Worm (Caenorhabditis elegans): ENCODE results near the gene ric-4.

Gene ric-4

DNA sequence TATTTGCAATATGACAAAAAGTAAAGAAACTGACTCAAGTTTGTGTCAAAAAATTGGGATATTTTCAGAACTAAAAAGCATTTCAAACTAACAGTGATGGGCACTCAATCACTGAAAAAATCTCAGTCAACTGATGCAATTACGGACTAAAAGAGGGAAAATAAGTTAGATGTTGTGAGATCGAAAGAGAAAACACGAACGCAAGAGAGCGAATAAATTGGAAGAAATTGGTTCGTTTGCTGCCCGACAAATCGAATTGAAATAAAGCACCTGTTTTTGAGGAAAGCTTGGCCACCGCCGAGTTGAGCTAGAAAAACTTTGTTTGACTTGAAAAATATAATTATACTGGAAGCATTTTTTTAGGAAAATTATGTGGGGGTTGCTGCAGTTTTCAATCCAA, 4.1 kb downstream of the ric-4 start:
- TF ChIP-seq ztf-22 (GFP tag; optimal IDR thresholded peaks at IDR 0.05) (no peak), ets-4 (GFP tag; optimal IDR thresholded peaks at IDR 0.05) (no peak), ceh-79 (tag; optimal IDR thresholded peaks at IDR 0.05) (no peak)

DNA sequence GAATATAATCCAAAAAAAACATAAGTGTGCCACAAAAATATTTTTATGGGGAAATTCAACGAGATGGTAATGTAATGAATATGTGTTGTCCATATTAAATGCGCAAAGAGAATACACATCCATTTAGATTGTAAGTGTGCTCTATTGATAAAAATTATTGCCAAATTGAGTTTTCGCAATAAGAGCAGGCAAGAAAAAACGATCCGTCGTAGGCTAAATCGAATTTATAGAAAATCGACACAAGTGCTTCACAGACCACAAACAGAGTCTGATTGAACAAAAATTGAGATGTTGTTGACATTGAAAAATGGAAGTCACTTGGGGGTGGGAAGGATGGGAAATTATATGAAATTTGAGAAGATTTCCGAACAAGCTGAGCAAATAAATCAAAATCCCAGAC, 5.1 kb downstream of the ric-4 start:
- TF ChIP-seq C17E4.6 (GFP tag; IDR thresholded peaks at IDR 0.05) (no peak), nfya-2 (GFP tag; IDR thresholded peaks at IDR 0.05) (no peak), mxl-1 (tag; optimal IDR thresholded peaks at IDR 0.05) (no peak), chd-7 (tag; optimal IDR thresholded peaks at IDR 0.05) (no peak)

DNA sequence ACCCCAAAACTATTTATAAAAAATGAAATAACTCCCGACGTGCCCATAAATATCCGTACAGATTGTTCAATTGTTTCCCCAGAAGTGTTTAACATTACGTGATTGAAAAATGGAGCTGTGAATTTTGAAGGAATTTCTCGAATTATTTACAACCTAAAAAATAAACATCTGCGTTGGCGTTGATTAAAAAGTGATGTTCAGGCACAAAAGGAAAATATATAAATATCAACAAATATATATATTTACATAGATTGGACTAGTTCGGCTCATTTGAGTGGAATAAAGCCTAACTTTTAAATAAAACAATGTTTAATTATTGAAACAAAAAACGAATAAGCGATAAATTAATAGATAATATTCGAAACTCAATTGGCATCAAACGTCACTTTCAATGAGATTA, 9.7 kb downstream of the ric-4 start, which contains the start of gene sri-18:
TSS of gene sri-18 (minus strand) at position 101 of the 400 bp plus-strand sequence.
- TF ChIP-seq lir-1 (GFP tag; conservative IDR thresholded peaks at IDR 0.05) (no peak), lin-54 (GFP tag; optimal IDR thresholded peaks at IDR 0.05) (no peak), aptf-2 (GFP tag; conservative IDR thresholded peaks at IDR 0.05) (no peak), chd-7 (tag; optimal IDR thresholded peaks at IDR 0.05) (no peak), madf-3 (GFP tag; IDR thresholded peaks at IDR 0.05) (no peak), snpc-4 (GFP tag; optimal IDR thresholded peaks at IDR 0.05) (no peak), snpc-4 (tag; optimal IDR thresholded peaks at IDR 0.05) (no peak), ztf-28 (GFP tag; IDR thresholded peaks at IDR 0.05) (no peak), B0019.2 (GFP tag; conservative IDR thresholded peaks at IDR 0.05) (no peak), cebp-2 (GFP tag; IDR thresholded peaks at IDR 0.05) (no peak), nfyb-1 (GFP tag; IDR thresholded peaks at IDR 0.05) (no peak), rpc-1 (optimal IDR thresholded peaks at IDR 0.05) (no peak), rpc-1 (tag; optimal IDR thresholded peaks at IDR 0.05) (no peak), him-1 (tag; optimal IDR thresholded peaks at IDR 0.05) (no peak), snpc-1.3 (tag; optimal IDR thresholded peaks at IDR 0.05; ENCODE audit: insufficient read depth) (no peak), xnd-1 (tag; optimal IDR thresholded peaks at IDR 0.05) (no peak), dox-1 (GFP tag; IDR thresholded peaks at IDR 0.05) (no peak), lsl-1 (GFP tag; optimal IDR thresholded peaks at IDR 0.05) (no peak), C06A6.2 (GFP tag; conservative IDR thresholded peaks at IDR 0.05) (no peak)

- TF ChIP-seq let-607 (tag; optimal IDR thresholded peaks at IDR 0.05), result no peak
- no peak for TF ChIP-seq D2030.7 (GFP tag; IDR thresholded peaks at IDR 0.05)
- no peak for TF ChIP-seq B0336.3 (GFP tag; IDR thresholded peaks at IDR 0.05)
- TF ChIP-seq hsf-1 (GFP tag; IDR thresholded peaks at IDR 0.05), result no peak
- peak; percentile 91 for TF ChIP-seq nhr-80 (tag; optimal IDR thresholded peaks at IDR 0.05)
- TF ChIP-seq T26A5.8 (tag; optimal IDR thresholded peaks at IDR 0.05), result no peak
- TF ChIP-seq nfyb-1 (GFP tag; IDR thresholded peaks at IDR 0.05), result no peak
- TF ChIP-seq madf-6 (GFP tag; IDR thresholded peaks at IDR 0.05), result no peak
- TF ChIP-seq lin-40 (tag; optimal IDR thresholded peaks at IDR 0.05), result no peak
- TF ChIP-seq hlh-26 (GFP tag; conservative IDR thresholded peaks at IDR 0.05), result no peak
- no peak for TF ChIP-seq cebp-1 (GFP tag; IDR thresholded peaks at IDR 0.05)
- TF ChIP-seq cebp-1 (tag; optimal IDR thresholded peaks at IDR 0.05), result peak; percentile 32
- TF ChIP-seq tlf-1 (GFP tag; optimal IDR thresholded peaks at IDR 0.05), result no peak
- TF ChIP-seq ceh-40 (GFP tag; IDR thresholded peaks at IDR 0.05), result no peak
- no peak for TF ChIP-seq nhr-120 (GFP tag; IDR thresholded peaks at IDR 0.05)
- no peak for TF ChIP-seq dpff-1 (tag; optimal IDR thresholded peaks at IDR 0.05)
- no peak for TF ChIP-seq gei-17 (GFP tag; optimal IDR thresholded peaks at IDR 0.05)
- TF ChIP-seq nfya-1 (tag; optimal IDR thresholded peaks at IDR 0.05; ENCODE audit: borderline replicate concordance, insufficient read depth), result no peak
- peak; percentile 31 for TF ChIP-seq pha-4 (tag; optimal IDR thresholded peaks at IDR 0.05)
- TF ChIP-seq ztf-28 (GFP tag; IDR thresholded peaks at IDR 0.05), result no peak
- no peak for TF ChIP-seq let-526 (GFP tag; IDR thresholded peaks at IDR 0.05)
- no peak for TF ChIP-seq cebp-2 (GFP tag; IDR thresholded peaks at IDR 0.05)
- no peak for TF ChIP-seq ccch-3 (GFP tag; optimal IDR thresholded peaks at IDR 0.05)
- no peak for TF ChIP-seq F10E7.11 (tag; optimal IDR thresholded peaks at IDR 0.05)
- TF ChIP-seq K12H6.12 (tag; optimal IDR thresholded peaks at IDR 0.05), result no peak
Measured at ce11 chrV:10256050-10256449, 14.1 kb downstream of the ric-4 start, which contains the start of gene nhr-232. nhr-232 (plus strand) TSS chrV:10256170.
